Worm (Caenorhabditis elegans) whole organism, L4/young adult: Measurements from ENCODE around the gene xbx-3.

Source experiments
- W03F9.2 ChIP-seq: fragments of 150-350 bp; optimal IDR thresholded peaks from 2 replicates; lab custom pipeline; 2014; ENCODE audit warnings: missing biosample characterization, missing genetic modification characterization
- dao-5 ChIP-seq: sonication (generic microtip); optimal IDR thresholded peaks from 2 replicates; lab custom pipeline; 2016; ENCODE audit warnings: missing genotype, missing genetic modification characterization, moderate library complexity, missing compliant biosample characterization
- him-1 ChIP-seq: sonication (generic microtip); optimal IDR thresholded peaks from 2 replicates; lab custom pipeline; 2016; ENCODE audit warnings: missing genotype, missing genetic modification reagents, missing genetic modification characterization, missing compliant biosample characterization

ce11 chrIII:10023452-10023851, 12.3 kb upstream of the xbx-3 start, which contains the start of gene ins-21:
- TF ChIP-seq him-1 (tag; lab: Kevin White, UChicago), result no peak
- TF ChIP-seq dao-5, result no peak
- no peak for TF ChIP-seq W03F9.2 (tag; lab: Kevin White, UChicago)
